Fruit fly (Drosophila melanogaster): ENCODE data around the gene CG10185.

dm6 chr3R:16046030-16046429, 21.4 kb downstream of the CG10185 start, which contains the start of gene Jhbp5:
- TF ChIP-seq Ets96B (tag; optimal IDR thresholded peaks at IDR 0.05) (no peak), Sox102F (GFP tag; optimal IDR thresholded peaks at IDR 0.05) (no peak), CG8319 (GFP tag; optimal IDR thresholded peaks at IDR 0.05) (no peak), lz (GFP tag; optimal IDR thresholded peaks at IDR 0.05) (no peak), Smox (GFP tag; optimal IDR thresholded peaks at IDR 0.05) (no peak), Hr38 (GFP tag; optimal IDR thresholded peaks at IDR 0.05) (no peak), fd59A (GFP tag; optimal IDR thresholded peaks at IDR 0.05) (no peak), Hr4 (GFP tag; optimal IDR thresholded peaks at IDR 0.05) (no peak), Met (GFP tag; optimal IDR thresholded peaks at IDR 0.05) (no peak), Sox14 (GFP tag; optimal IDR thresholded peaks at IDR 0.05) (no peak), Gug (GFP tag; IDR thresholded peaks at IDR 0.05) (no peak), CG6854 (GFP tag; optimal IDR thresholded peaks at IDR 0.05) (no peak)

Data from whole organism, prepupa.